Worm (Caenorhabditis elegans): Measurements from ENCODE around the gene dylt-2.

Gene dylt-2

DNA sequence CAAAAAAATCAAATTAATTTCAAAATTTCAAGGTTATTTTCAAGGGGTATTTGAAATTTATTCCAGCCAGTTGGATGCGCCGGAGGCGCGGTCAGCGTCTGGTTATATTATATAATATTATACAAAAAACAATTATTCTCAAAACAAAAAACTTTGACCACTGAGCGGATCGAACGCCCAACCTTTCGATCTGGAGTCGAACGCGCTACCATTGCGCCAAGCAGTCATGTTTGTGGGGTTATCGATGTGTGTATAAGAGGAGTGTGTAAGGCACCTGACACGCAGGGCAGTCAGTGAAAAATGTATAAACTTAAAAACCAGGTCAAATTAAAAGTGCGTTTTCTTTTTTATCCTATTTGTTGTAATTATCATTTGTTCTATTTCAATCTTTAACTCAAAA lies 4.1 kb upstream of the dylt-2 start (continued):
- TF ChIP-seq lsy-2 (tag; optimal IDR thresholded peaks at IDR 0.05) (peak in 1 of 2 experiments; percentile 10), mes-2 (tag; optimal IDR thresholded peaks at IDR 0.05; ENCODE audit: poor library complexity, severe bottlenecking) (peak; percentile 72), dve-1 (tag; optimal IDR thresholded peaks at IDR 0.05; ENCODE audit: insufficient read depth) (peak; percentile 33), snpc-1.2 (GFP tag; IDR thresholded peaks at IDR 0.05) (peak; percentile 79), zip-11 (GFP tag; IDR thresholded peaks at IDR 0.05) (no peak), rbr-2 (tag; optimal IDR thresholded peaks at IDR 0.05) (no peak), lin-1 (GFP tag; IDR thresholded peaks at IDR 0.05) (no peak), pha-4 (GFP tag; IDR thresholded peaks at IDR 0.05) (peak; percentile 62; the same call in 1 of the 2 replicates), pha-4 (tag; optimal IDR thresholded peaks at IDR 0.05) (no peak), cey-2 (tag; optimal IDR thresholded peaks at IDR 0.05; ENCODE audit: borderline replicate concordance, insufficient read depth) (no peak), egl-43 (GFP tag; IDR thresholded peaks at IDR 0.05) (peak; percentile 83), dmd-6 (GFP tag; IDR thresholded peaks at IDR 0.05) (peak; percentile 46), aly-2 (tag; optimal IDR thresholded peaks at IDR 0.05) (no peak), lim-7 (GFP tag; IDR thresholded peaks at IDR 0.05) (peak; percentile 76; the same call in 1 of the 2 replicates), daf-12 (tag; optimal IDR thresholded peaks at IDR 0.05) (no peak)

DNA sequence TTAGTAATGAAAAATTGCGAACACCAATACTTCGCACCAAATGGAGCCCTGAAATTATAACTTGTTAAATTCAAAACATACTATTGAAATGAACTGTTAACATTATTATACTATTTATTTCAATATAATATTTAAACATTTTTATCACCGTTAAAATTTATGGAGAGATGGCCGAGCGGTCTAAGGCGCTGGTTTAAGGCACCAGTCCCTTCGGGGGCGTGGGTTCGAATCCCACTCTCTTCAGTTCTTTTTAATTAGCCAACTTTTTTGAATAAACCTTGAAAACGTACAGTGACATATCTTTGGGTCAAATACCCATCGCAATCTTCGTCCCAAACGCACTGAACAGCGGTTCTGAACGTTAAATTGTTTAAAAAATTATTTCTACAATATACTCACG lies 570 bp downstream of the dylt-2 start:
- peak; percentile 67 for TF ChIP-seq snpc-1.2 (GFP tag; IDR thresholded peaks at IDR 0.05)
- TF ChIP-seq arid-1 (GFP tag; conservative IDR thresholded peaks at IDR 0.05): peak; percentile 56; the same call in 1 of the 2 replicates
- no peak for TF ChIP-seq hlh-30 (tag; optimal IDR thresholded peaks at IDR 0.05; ENCODE audit: insufficient read depth)
- peak; percentile 55; the same call in 1 of the 2 replicates for TF ChIP-seq zfp-3 (GFP tag; conservative IDR thresholded peaks at IDR 0.05)
- no peak for TF ChIP-seq nhr-25 (tag; optimal IDR thresholded peaks at IDR 0.05; ENCODE audit: borderline replicate concordance, insufficient read depth)
- peak; percentile 25 for TF ChIP-seq gei-8 (GFP tag; optimal IDR thresholded peaks at IDR 0.05)
- no peak for TF ChIP-seq ces-1 (GFP tag; optimal IDR thresholded peaks at IDR 0.05)
- TF ChIP-seq nhr-102 (tag; optimal IDR thresholded peaks at IDR 0.05): peak; percentile 66
- 0 out of 2 replicates have a peak, but pooled peaks have one; percentile 28 for TF ChIP-seq T26A8.4 (GFP tag; IDR thresholded peaks at IDR 0.05)
- peak in 1 of 2 experiments; percentile 54; a peak in 1 of 4 replicates for TF ChIP-seq madf-5 (GFP tag; IDR thresholded peaks at IDR 0.05)
- peak; percentile 63 for TF ChIP-seq lin-38 (GFP tag; IDR thresholded peaks at IDR 0.05)
- TF ChIP-seq unc-130 (GFP tag; optimal IDR thresholded peaks at IDR 0.05): no peak
- TF ChIP-seq tra-1 (GFP tag; IDR thresholded peaks at IDR 0.05): peak; percentile 54; the same call in 1 of the 2 replicates
- TF ChIP-seq F26F4.8 (GFP tag; conservative IDR thresholded peaks at IDR 0.05): 0 out of 2 replicates have a peak, but pooled peaks have one; percentile 46
- TF ChIP-seq daf-19 (GFP tag; conservative IDR thresholded peaks at IDR 0.05): no peak
- TF ChIP-seq ceh-20 (GFP tag; IDR thresholded peaks at IDR 0.05): no peak
- TF ChIP-seq lim-7 (GFP tag; IDR thresholded peaks at IDR 0.05): peak; percentile 68
- no peak for TF ChIP-seq mdl-1 (tag; optimal IDR thresholded peaks at IDR 0.05)
- no peak for TF ChIP-seq lir-3 (tag; optimal IDR thresholded peaks at IDR 0.05)
- TF ChIP-seq ZK337.2 (GFP tag; IDR thresholded peaks at IDR 0.05): 0 out of 2 replicates have a peak, but pooled peaks have one; percentile 32
- no peak for TF ChIP-seq egl-27 (tag; optimal IDR thresholded peaks at IDR 0.05)
- TF ChIP-seq jun-1 (tag; optimal IDR thresholded peaks at IDR 0.05): no peak
- TF ChIP-seq pha-4 (GFP tag; IDR thresholded peaks at IDR 0.05): peak; percentile 83; the same call in 1 of the 2 replicates
- no peak for TF ChIP-seq pha-4 (tag; optimal IDR thresholded peaks at IDR 0.05)
- TF ChIP-seq nhr-41 (GFP tag; IDR thresholded peaks at IDR 0.05): 0 out of 2 replicates have a peak, but pooled peaks have one; percentile 35
- peak; percentile 71; the same call in 1 of the 2 replicates for TF ChIP-seq egl-43 (GFP tag; IDR thresholded peaks at IDR 0.05)
- peak; percentile 36 for TF ChIP-seq dmd-6 (GFP tag; IDR thresholded peaks at IDR 0.05)
- peak in 1 of 2 experiments; percentile 74 for TF ChIP-seq daf-16 (GFP tag; optimal IDR thresholded peaks at IDR 0.05)
- TF ChIP-seq daf-16 (tag; optimal IDR thresholded peaks at IDR 0.05): peak; percentile 39
- TF ChIP-seq D1046.2 (GFP tag; IDR thresholded peaks at IDR 0.05): peak; percentile 69; the same call in 1 of the 2 replicates
- TF ChIP-seq nhr-77 (tag; optimal IDR thresholded peaks at IDR 0.05): no peak
- peak; percentile 18; the same call in 1 of the 2 replicates for TF ChIP-seq dmd-8 (GFP tag; IDR thresholded peaks at IDR 0.05)
- TF ChIP-seq F37D6.2 (tag; optimal IDR thresholded peaks at IDR 0.05): no peak
- TF ChIP-seq lsy-2 (tag; optimal IDR thresholded peaks at IDR 0.05): peak in 1 of 2 experiments; percentile 8
- peak; percentile 19 for TF ChIP-seq nhr-48 (tag; optimal IDR thresholded peaks at IDR 0.05)
- peak; percentile 41; the same call in 1 of the 2 replicates for TF ChIP-seq mdt-29 (GFP tag; IDR thresholded peaks at IDR 0.05)
- peak; percentile 58; the same call in 1 of the 2 replicates for TF ChIP-seq vab-7 (GFP tag; IDR thresholded peaks at IDR 0.05)
- peak; percentile 24 for TF ChIP-seq F10B5.3 (tag; optimal IDR thresholded peaks at IDR 0.05)

All from whole organism, L4 larva.